Fruit fly (Drosophila melanogaster) whole organism, embryonic: ENCODE data around the gene Cep135.

ENCODE experiments used
- Bteb2 ChIP-seq: fragments of 200-800 bp; sonication (Bioruptor generic); optimal IDR thresholded peaks from 2 replicates; lab custom pipeline; 2016; ENCODE audit warnings: missing biosample characterization, missing genetic modification characterization
- CG10209 ChIP-seq: fragments of 200-800 bp; sonication (Bioruptor generic); optimal IDR thresholded peaks from 3 replicates; lab custom pipeline; 2017; ENCODE audit warnings: missing biosample characterization, mild to moderate bottlenecking, missing genetic modification characterization, missing genetic modification reagents
- CG10366 ChIP-seq: fragments of 200-800 bp; sonication (Bioruptor generic); IDR thresholded peaks from 2 replicates; pipeline ENCODE4 v1.3.6; 2022; ENCODE audit warnings: missing biosample characterization, missing genetic modification characterization
- CG11560 ChIP-seq: fragments of 200-800 bp; sonication (Bioruptor generic); IDR thresholded peaks from 3 replicates; pipeline ENCODE4 v1.3.6; 2022; ENCODE audit warnings: missing biosample characterization, missing genetic modification characterization
- CG15073 ChIP-seq: fragments of 200-800 bp; sonication (Bioruptor generic); optimal IDR thresholded peaks from 2 replicates; lab custom pipeline; 2016; ENCODE audit warnings: missing biosample characterization, missing genetic modification characterization
- CG15601 ChIP-seq: fragments of 200-800 bp; sonication (Bioruptor generic); optimal IDR thresholded peaks from 3 replicates; lab custom pipeline; 2019; ENCODE audit warnings: missing biosample characterization, mild to moderate bottlenecking, missing genetic modification characterization, moderate library complexity
- CG2199 ChIP-seq: fragments of 200-800 bp; sonication (Bioruptor generic); IDR thresholded peaks from 3 replicates; pipeline ENCODE4 v1.3.6; 2022; ENCODE audit warnings: missing biosample characterization, missing genetic modification characterization
- CG2875 ChIP-seq: fragments of 200-800 bp; sonication (Bioruptor generic); optimal IDR thresholded peaks from 2 replicates; lab custom pipeline; 2017; ENCODE audit warnings: missing biosample characterization, mild to moderate bottlenecking, missing genetic modification characterization, missing genetic modification reagents
- CG30431 ChIP-seq: fragments of 200-800 bp; sonication (Bioruptor generic); optimal IDR thresholded peaks from 2 replicates; lab custom pipeline; 2017; ENCODE audit warnings: missing biosample characterization, missing genetic modification characterization
- CG31388 ChIP-seq: fragments of 200-800 bp; sonication (Bioruptor generic); optimal IDR thresholded peaks from 2 replicates; lab custom pipeline; 2016; ENCODE audit warnings: missing biosample characterization, missing genetic modification characterization
- CG31441 ChIP-seq: fragments of 200-800 bp; sonication (Bioruptor generic); IDR thresholded peaks from 2 replicates; pipeline ENCODE4 v1.3.6; 2022; ENCODE audit warnings: missing biosample characterization, missing genetic modification characterization
- CG33557 ChIP-seq: fragments of 200-800 bp; sonication (Bioruptor generic); optimal IDR thresholded peaks from 2 replicates; lab custom pipeline; 2019; ENCODE audit warnings: missing biosample characterization, mild to moderate bottlenecking, missing genetic modification characterization, moderate library complexity
- CG6254 ChIP-seq: fragments of 200-800 bp; sonication (Bioruptor generic); optimal IDR thresholded peaks from 3 replicates; lab custom pipeline; 2017; ENCODE audit warnings: mild to moderate bottlenecking, missing biosample characterization, missing genetic modification reagents, missing genetic modification characterization
- CG6854 ChIP-seq: fragments of 200-800 bp; sonication (Bioruptor generic); optimal IDR thresholded peaks from 3 replicates; lab custom pipeline; 2017; ENCODE audit warnings: missing biosample characterization, mild to moderate bottlenecking, missing genetic modification characterization
- CG8478 ChIP-seq: fragments of >200 bp; optimal IDR thresholded peaks from 2 replicates; lab custom pipeline; 2018
- CkIIα-i1 ChIP-seq: fragments of 200-800 bp; sonication (Bioruptor generic); IDR thresholded peaks from 2 replicates; pipeline ENCODE4 v1.3.6; 2022; ENCODE audit warnings: missing biosample characterization, missing genetic modification characterization
- D19A ChIP-seq: fragments of 200-800 bp; optimal IDR thresholded peaks from 3 replicates; lab custom pipeline; 2019; ENCODE audit warnings: missing biosample characterization, mild to moderate bottlenecking, missing genetic modification characterization, moderate library complexity
- Dfd ChIP-seq, 2 experiments: fragments of >200 bp; optimal IDR thresholded peaks; 2 replicates each; lab custom pipeline; 2017; ENCODE audit warnings: missing biosample characterization in 2 of 2, missing genetic modification characterization in 2 of 2
- Dll ChIP-seq: fragments of 200-800 bp; sonication (Bioruptor generic); IDR thresholded peaks from 4 replicates; pipeline ENCODE4 v1.3.6; 2022; ENCODE audit warnings: missing biosample characterization, missing genetic modification characterization; ENCODE audit not compliant: partially characterized antibody
- Fer2 ChIP-seq: fragments of 200-800 bp; sonication (Bioruptor generic); optimal IDR thresholded peaks from 2 replicates; lab custom pipeline; 2018; ENCODE audit warnings: missing biosample characterization, mild to moderate bottlenecking, missing genetic modification characterization, moderate library complexity
- HLH3B ChIP-seq: fragments of 200-800 bp; sonication (Bioruptor generic); IDR thresholded peaks from 2 replicates; pipeline ENCODE4 v1.3.6; 2022; ENCODE audit warnings: missing biosample characterization, missing genetic modification characterization
- HmgZ ChIP-seq: fragments of 200-800 bp; sonication (Bioruptor generic); optimal IDR thresholded peaks from 2 replicates; lab custom pipeline; 2018; ENCODE audit warnings: missing biosample characterization, mild to moderate bottlenecking, missing genetic modification characterization
- Kr ChIP-seq: fragments of 200-800 bp; sonication (Bioruptor generic); optimal IDR thresholded peaks from 2 replicates; lab custom pipeline; 2017; ENCODE audit warnings: missing biosample characterization, mild to moderate bottlenecking, missing genetic modification characterization
- Lhr ChIP-seq: fragments of 200-800 bp; sonication (Bioruptor generic); optimal IDR thresholded peaks from 3 replicates; lab custom pipeline; 2017; ENCODE audit warnings: mild to moderate bottlenecking, missing biosample characterization, missing genetic modification reagents, missing genetic modification characterization
- NFAT ChIP-seq: fragments of 200-800 bp; sonication (Bioruptor generic); IDR thresholded peaks from 2 replicates; pipeline ENCODE4 v1.3.6; 2022; ENCODE audit warnings: missing biosample characterization, missing genetic modification characterization
- Pdp1 ChIP-seq, 2 experiments: fragments of 200-800 bp; sonication (Bioruptor generic); optimal IDR thresholded peaks; 3 replicates each; lab custom pipeline; 2016; ENCODE audit warnings: missing biosample characterization in 2 of 2, missing genetic modification characterization in 2 of 2, mild to moderate bottlenecking in 1 of 2, moderate library complexity in 1 of 2
- Ptx1 ChIP-seq: fragments of 200-800 bp; sonication (Bioruptor generic); IDR thresholded peaks from 2 replicates; pipeline ENCODE4 v1.3.6; 2022; ENCODE audit warnings: missing biosample characterization, missing genetic modification characterization
- Rx ChIP-seq: fragments of 200-800 bp; sonication (Bioruptor generic); IDR thresholded peaks from 2 replicates; pipeline ENCODE4 v1.3.6; 2022; ENCODE audit warnings: missing biosample characterization, missing genetic modification characterization
- Side ChIP-seq: fragments of 200-800 bp; sonication (Bioruptor generic); optimal IDR thresholded peaks from 2 replicates; lab custom pipeline; 2016; ENCODE audit warnings: missing biosample characterization, missing genetic modification characterization
- ap ChIP-seq: fragments of 200-800 bp; sonication (Bioruptor generic); IDR thresholded peaks from 2 replicates; pipeline ENCODE4 v1.3.6; 2022; ENCODE audit warnings: missing biosample characterization, missing genetic modification characterization
- br ChIP-seq: fragments of >200 bp; optimal IDR thresholded peaks from 2 replicates; lab custom pipeline; 2017
- cato ChIP-seq: fragments of 200-800 bp; sonication (Bioruptor generic); optimal IDR thresholded peaks from 2 replicates; lab custom pipeline; 2016; ENCODE audit warnings: missing biosample characterization, missing genetic modification characterization, borderline replicate concordance
- exex ChIP-seq: fragments of 200-800 bp; sonication (Bioruptor generic); optimal IDR thresholded peaks from 4 replicates; lab custom pipeline; 2018; ENCODE audit warnings: missing biosample characterization, mild to moderate bottlenecking, missing genetic modification characterization, moderate library complexity
- gro ChIP-seq: fragments of 200-800 bp; sonication (Bioruptor generic); optimal IDR thresholded peaks from 2 replicates; lab custom pipeline; 2016; ENCODE audit warnings: missing biosample characterization, missing genetic modification characterization
- gsb-n ChIP-seq: fragments of 200-800 bp; sonication (Bioruptor generic); optimal IDR thresholded peaks from 3 replicates; lab custom pipeline; 2018; ENCODE audit warnings: missing biosample characterization, mild to moderate bottlenecking, missing genetic modification characterization
- hb ChIP-seq: fragments of 200-800 bp; sonication (Bioruptor generic); IDR thresholded peaks from 3 replicates; pipeline ENCODE4 v1.3.6; 2022; ENCODE audit warnings: missing biosample characterization, missing genetic modification characterization; ENCODE audit not compliant: partially characterized antibody
- hth ChIP-seq: fragments of >200 bp; optimal IDR thresholded peaks from 2 replicates; lab custom pipeline; 2017; ENCODE audit warnings: inconsistent platforms
- lbe ChIP-seq: fragments of 200-800 bp; sonication (Bioruptor generic); optimal IDR thresholded peaks from 2 replicates; lab custom pipeline; 2016; ENCODE audit warnings: missing biosample characterization, mild to moderate bottlenecking, missing genetic modification characterization
- lmd ChIP-seq: fragments of 200-800 bp; sonication (Bioruptor generic); IDR thresholded peaks from 2 replicates; pipeline ENCODE4 v1.3.6; 2022; ENCODE audit warnings: missing biosample characterization, missing genetic modification characterization
- org-1 ChIP-seq: fragments of 200-800 bp; sonication (Bioruptor generic); optimal IDR thresholded peaks from 2 replicates; lab custom pipeline; 2017; ENCODE audit warnings: missing biosample characterization, missing genetic modification characterization
- rib ChIP-seq: fragments of 200-800 bp; sonication (Bioruptor generic); IDR thresholded peaks from 2 replicates; pipeline ENCODE4 v1.3.6; 2022; ENCODE audit warnings: missing biosample characterization, missing genetic modification characterization
- sisA ChIP-seq: fragments of 200-800 bp; sonication (Bioruptor generic); IDR thresholded peaks from 2 replicates; pipeline ENCODE4 v1.3.6; 2022; ENCODE audit warnings: missing biosample characterization, missing genetic modification characterization
- sqz ChIP-seq: fragments of 200-800 bp; sonication (Bioruptor generic); optimal IDR thresholded peaks from 3 replicates; lab custom pipeline; 2018; ENCODE audit warnings: missing biosample characterization, mild to moderate bottlenecking, missing genetic modification characterization
- sug ChIP-seq: fragments of 200-800 bp; optimal IDR thresholded peaks from 2 replicates; lab custom pipeline; 2019; ENCODE audit warnings: missing biosample characterization, mild to moderate bottlenecking, missing genetic modification characterization, moderate library complexity
- unc-4 ChIP-seq: fragments of 200-800 bp; sonication (Bioruptor generic); IDR thresholded peaks from 2 replicates; pipeline ENCODE4 v1.3.6; 2022; ENCODE audit warnings: missing biosample characterization, missing genetic modification characterization; ENCODE audit not compliant: partially characterized antibody
- vfl ChIP-seq: fragments of 200-800 bp; sonication (Bioruptor generic); optimal IDR thresholded peaks from 2 replicates; lab custom pipeline; 2016; ENCODE audit warnings: missing biosample characterization, missing genetic modification characterization

Gene Cep135

DNA sequence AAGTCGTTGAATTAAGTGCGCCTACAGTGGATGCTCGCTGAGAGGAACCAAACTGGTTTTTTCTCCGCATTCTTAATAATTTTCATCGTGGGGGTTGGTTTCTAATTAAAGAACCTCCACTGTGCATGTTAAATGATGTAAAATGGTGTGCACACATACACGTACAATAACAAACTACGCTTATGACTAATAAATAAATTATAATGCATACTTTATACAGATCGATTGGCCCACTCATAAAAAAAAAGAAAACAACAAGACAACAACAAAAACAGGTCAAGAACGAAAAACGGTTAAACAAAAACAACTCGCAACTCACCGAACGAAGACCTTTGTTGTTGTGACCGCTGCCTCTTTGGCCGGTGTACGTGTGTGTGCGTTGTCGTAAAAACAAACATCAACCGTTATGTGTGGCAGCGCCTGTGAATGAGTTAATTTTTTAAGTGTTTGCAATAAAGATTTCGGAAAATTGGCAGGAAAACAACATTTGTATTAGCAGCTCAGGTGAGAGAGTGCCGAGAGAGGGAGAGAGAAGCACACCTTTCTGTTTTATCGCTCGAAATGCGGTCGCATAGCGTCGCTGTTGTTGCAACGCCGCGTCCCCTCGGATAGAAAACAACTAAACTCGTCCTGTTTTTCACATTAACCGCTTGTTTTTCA, 22.5 kb upstream of the Cep135 start (continued):
- TF ChIP-seq Fer2: no peak
- TF ChIP-seq CG6254 (GFP tag; lab: Kevin White, UChicago): no peak
- no peak for TF ChIP-seq Rx (GFP tag; lab: Robert Waterston, UW)
- TF ChIP-seq CG33557 (GFP tag; lab: Kevin White, UChicago): no peak
- TF ChIP-seq CG2199 (GFP tag; lab: Robert Waterston, UW): 0 out of 3 replicates have a peak, but pooled peaks have one; percentile 63
- TF ChIP-seq Dll (GFP tag; lab: Robert Waterston, UW): peak; percentile 61; the same call in 2 of the 4 replicates
- TF ChIP-seq CG11560 (tag; lab: Robert Waterston, UW): no peak
- no peak for TF ChIP-seq CkIIα-i1 (GFP tag; lab: Robert Waterston, UW)
- peak; percentile 14 for TF ChIP-seq CG15601 (tag; lab: Kevin White, UChicago)
- TF ChIP-seq CG30431 (GFP tag; lab: Kevin White, UChicago): no peak
- no peak for TF ChIP-seq hth (lab: Kevin White, UChicago)
- no peak for TF ChIP-seq CG8478 (lab: Kevin White, UChicago)
- TF ChIP-seq D19A (tag; lab: Kevin White, UChicago): peak; percentile 23
- no peak for TF ChIP-seq sisA (GFP tag; lab: Robert Waterston, UW)
- no peak for TF ChIP-seq Kr
- TF ChIP-seq lbe: no peak
- TF ChIP-seq HmgZ: peak; percentile 6
- TF ChIP-seq Side: no peak
- TF ChIP-seq Bteb2: no peak
- peak in 1 of 2 experiments; percentile 31 for TF ChIP-seq Pdp1 (GFP tag; optimal IDR thresholded peaks at IDR 0.05; lab: Kevin White, UChicago)
- TF ChIP-seq gro (GFP tag; lab: Kevin White, UChicago): no peak
- peak; percentile 6 for TF ChIP-seq sug (tag; lab: Kevin White, UChicago)
- no peak for TF ChIP-seq CG2875
- TF ChIP-seq sqz (GFP tag; lab: Kevin White, UChicago): peak; percentile 56
- no peak for TF ChIP-seq lmd (GFP tag; lab: Robert Waterston, UW)
- TF ChIP-seq unc-4 (GFP tag; lab: Robert Waterston, UW): no peak
- TF ChIP-seq cato (GFP tag; lab: Kevin White, UChicago): no peak
- TF ChIP-seq HLH3B (GFP tag; lab: Robert Waterston, UW): no peak
- TF ChIP-seq NFAT (GFP tag; lab: Robert Waterston, UW): no peak
- no peak for TF ChIP-seq Ptx1 (GFP tag; lab: Robert Waterston, UW)
- no peak for TF ChIP-seq hb (GFP tag; lab: Robert Waterston, UW)
- peak; percentile 15 for TF ChIP-seq CG6854 (GFP tag; lab: Kevin White, UChicago)
- TF ChIP-seq CG10209: no peak
- no peak for TF ChIP-seq org-1 (GFP tag; lab: Kevin White, UChicago)
- no peak for TF ChIP-seq gsb-n (tag; lab: Kevin White, UChicago)
- TF ChIP-seq Lhr (GFP tag; lab: Kevin White, UChicago): no peak
- no peak for TF ChIP-seq CG15073 (GFP tag; lab: Kevin White, UChicago)
- TF ChIP-seq ap (GFP tag; lab: Robert Waterston, UW): no peak
- TF ChIP-seq br: no peak
- no peak for TF ChIP-seq Dfd (GFP tag; optimal IDR thresholded peaks at IDR 0.05; lab: Kevin White, UChicago)
- TF ChIP-seq CG10366 (GFP tag; lab: Robert Waterston, UW): no peak
- TF ChIP-seq rib (GFP tag; lab: Robert Waterston, UW): no peak
- no peak for TF ChIP-seq CG31388
- no peak for TF ChIP-seq CG31441
- TF ChIP-seq exex: no peak
- TF ChIP-seq vfl: no peak
